Worm (Caenorhabditis elegans): Measurements from ENCODE around the gene F17C11.4.
A peak's percentile ranks its signal among the peaks of the same experiment; 100 is the strongest.

The F17C11.4 gene

DNA sequence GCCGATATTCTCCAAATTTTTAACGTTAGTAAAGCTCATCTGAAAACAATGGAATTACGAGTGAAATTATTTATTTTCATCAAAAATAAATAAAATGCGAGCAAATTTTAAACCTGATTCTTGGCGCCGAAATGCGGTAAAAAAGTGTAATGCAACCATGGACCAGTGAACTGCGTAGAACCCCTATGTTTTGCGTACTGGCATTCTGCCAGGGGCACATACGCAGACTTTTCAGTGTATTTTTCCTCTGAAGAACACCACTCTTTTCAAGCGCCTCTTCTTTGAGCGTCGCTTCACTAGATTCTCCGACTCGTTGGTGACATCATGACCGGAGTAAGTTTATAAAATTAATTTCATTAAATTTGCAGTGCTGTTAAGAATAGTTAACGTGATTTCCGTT lies 13.8 kb downstream of the F17C11.4 start, which contains the start of the genes ctf-4 and eef-1G (continued):
- TF ChIP-seq cey-2 (tag; optimal IDR thresholded peaks at IDR 0.05; ENCODE audit: borderline replicate concordance, insufficient read depth) (no peak), dmd-8 (GFP tag; IDR thresholded peaks at IDR 0.05) (peak; percentile 34; the same call in 1 of the 2 replicates), T20F7.1 (GFP tag; optimal IDR thresholded peaks at IDR 0.05) (peak; percentile 91), F37D6.2 (tag; optimal IDR thresholded peaks at IDR 0.05) (peak; percentile 86), pqm-1 (tag; optimal IDR thresholded peaks at IDR 0.05) (peak; percentile 78), zip-2 (tag; optimal IDR thresholded peaks at IDR 0.05) (peak; percentile 64), ceh-44 (GFP tag; IDR thresholded peaks at IDR 0.05) (no peak), aly-2 (tag; optimal IDR thresholded peaks at IDR 0.05) (no peak), mdl-1 (tag; optimal IDR thresholded peaks at IDR 0.05) (peak in 1 of 2 experiments; percentile 76), F10B5.3 (tag; optimal IDR thresholded peaks at IDR 0.05) (peak; percentile 79), ZK546.5 (tag; optimal IDR thresholded peaks at IDR 0.05) (peak in 1 of 2 experiments; percentile 67), pha-4 (GFP tag; IDR thresholded peaks at IDR 0.05) (peak; percentile 92), pha-4 (tag; optimal IDR thresholded peaks at IDR 0.05) (peak; percentile 100), unc-39 (tag; optimal IDR thresholded peaks at IDR 0.05) (no peak), F26F4.8 (GFP tag; conservative IDR thresholded peaks at IDR 0.05) (no peak), saeg-2 (GFP tag; IDR thresholded peaks at IDR 0.05) (peak; percentile 87), D1046.2 (GFP tag; IDR thresholded peaks at IDR 0.05) (no peak), zip-11 (GFP tag; IDR thresholded peaks at IDR 0.05) (no peak), nhr-6 (tag; optimal IDR thresholded peaks at IDR 0.05) (peak; percentile 97), arid-1 (GFP tag; conservative IDR thresholded peaks at IDR 0.05) (peak; percentile 87), madf-9 (GFP tag; conservative IDR thresholded peaks at IDR 0.05) (peak; percentile 87; the same call in 1 of the 2 replicates), ceh-62 (tag; optimal IDR thresholded peaks at IDR 0.05) (no peak), nhr-102 (tag; optimal IDR thresholded peaks at IDR 0.05) (peak; percentile 96), egl-27 (tag; optimal IDR thresholded peaks at IDR 0.05) (peak; percentile 64), snpc-4 (tag; optimal IDR thresholded peaks at IDR 0.05) (peak; percentile 32), fos-1 (tag; optimal IDR thresholded peaks at IDR 0.05) (peak; percentile 40), zag-1 (tag; optimal IDR thresholded peaks at IDR 0.05) (no peak), nhr-77 (tag; optimal IDR thresholded peaks at IDR 0.05) (peak; percentile 98), nhr-28 (tag; optimal IDR thresholded peaks at IDR 0.05) (peak; percentile 97), mep-1 (tag; optimal IDR thresholded peaks at IDR 0.05) (peak; percentile 98), Y5F2A.4 (GFP tag; optimal IDR thresholded peaks at IDR 0.05) (peak; percentile 28), tra-1 (GFP tag; IDR thresholded peaks at IDR 0.05) (peak; percentile 85; the same call in 1 of the 2 replicates), ceh-20 (GFP tag; IDR thresholded peaks at IDR 0.05) (peak; percentile 94), unc-130 (GFP tag; optimal IDR thresholded peaks at IDR 0.05) (peak; percentile 84), gei-8 (GFP tag; optimal IDR thresholded peaks at IDR 0.05) (no peak), nhr-237 (tag; optimal IDR thresholded peaks at IDR 0.05) (peak; percentile 12), ceh-82 (tag; optimal IDR thresholded peaks at IDR 0.05) (no peak), R02D3.7 (tag; optimal IDR thresholded peaks at IDR 0.05) (no peak), Y48G9A.11 (GFP tag; IDR thresholded peaks at IDR 0.05) (peak; percentile 7; the same call in 1 of the 2 replicates), lsy-2 (tag; optimal IDR thresholded peaks at IDR 0.05) (peak; percentile 71 to 96), lir-3 (tag; optimal IDR thresholded peaks at IDR 0.05) (peak; percentile 6), duxl-1 (tag; optimal IDR thresholded peaks at IDR 0.05; ENCODE audit: poor library complexity) (peak; percentile 92), hlh-11 (tag; optimal IDR thresholded peaks at IDR 0.05) (peak; percentile 98), nhr-10 (tag; optimal IDR thresholded peaks at IDR 0.05) (peak; percentile 82), nhr-48 (tag; optimal IDR thresholded peaks at IDR 0.05) (peak; percentile 94), spr-1 (tag; optimal IDR thresholded peaks at IDR 0.05) (peak; percentile 88), daf-8 (GFP tag; IDR thresholded peaks at IDR 0.05) (no peak), mdt-29 (GFP tag; IDR thresholded peaks at IDR 0.05) (peak; percentile 89), madf-5 (GFP tag; IDR thresholded peaks at IDR 0.05) (no peak), lin-15B (tag; optimal IDR thresholded peaks at IDR 0.05) (peak; percentile 77), nhr-25 (tag; optimal IDR thresholded peaks at IDR 0.05; ENCODE audit: borderline replicate concordance, insufficient read depth) (peak; percentile 97), fkh-10 (GFP tag; optimal IDR thresholded peaks at IDR 0.05) (peak; percentile 87)

Data from whole organism, L4 larva.